Worm (Caenorhabditis elegans) whole organism, mixed stage, embryonic: Measurements from ENCODE around the gene Y57A10C.9.

Source experiments
- blmp-1 ChIP-seq: fragments of 150-350 bp; optimal IDR thresholded peaks from 2 replicates; lab custom pipeline; 2014; ENCODE audit warnings: missing biosample characterization, missing genetic modification characterization
- ceh-43 ChIP-seq: fragments of 200-800 bp; sonication (Bioruptor generic); optimal IDR thresholded peaks from 2 replicates; lab custom pipeline; 2018; ENCODE audit warnings: mild to moderate bottlenecking, missing genetic modification characterization, moderate library complexity, missing compliant biosample characterization
- elt-1 ChIP-seq: sonication (generic microtip); optimal IDR thresholded peaks from 2 replicates; lab custom pipeline; 2017; ENCODE audit warnings: missing genetic modification characterization, mild to moderate bottlenecking, missing compliant biosample characterization, antibody characterized with exemption, moderate library complexity, borderline replicate concordance; ENCODE audit not compliant: insufficient read depth
- flh-1 ChIP-seq: fragments of 200-800 bp; sonication (Bioruptor generic); optimal IDR thresholded peaks from 2 replicates; lab custom pipeline; 2018; ENCODE audit warnings: mild to moderate bottlenecking, missing genetic modification characterization, moderate library complexity, missing compliant biosample characterization
- lin-32 ChIP-seq: fragments of 200-800 bp; sonication (Bioruptor generic); optimal IDR thresholded peaks from 2 replicates; lab custom pipeline; 2018; ENCODE audit warnings: mild to moderate bottlenecking, missing genetic modification characterization, missing compliant biosample characterization
- lsy-2 ChIP-seq: fragments of 150-350 bp; optimal IDR thresholded peaks from 2 replicates; lab custom pipeline; 2014; ENCODE audit warnings: missing biosample characterization, missing genetic modification characterization
- mab-5 ChIP-seq: fragments of 150-350 bp; optimal IDR thresholded peaks from 2 replicates; lab custom pipeline; 2014; ENCODE audit warnings: missing biosample characterization, missing genetic modification characterization
- nhr-237 ChIP-seq: fragments of 150-350 bp; optimal IDR thresholded peaks from 2 replicates; lab custom pipeline; 2014; ENCODE audit warnings: missing biosample characterization, missing genetic modification characterization
- nhr-28 ChIP-seq: fragments of 150-350 bp; optimal IDR thresholded peaks from 2 replicates; lab custom pipeline; 2014; ENCODE audit warnings: missing biosample characterization, missing genetic modification characterization
- snpc-4 ChIP-seq: fragments of 150-350 bp; optimal IDR thresholded peaks from 2 replicates; lab custom pipeline; 2014; ENCODE audit warnings: missing biosample characterization, missing genetic modification characterization
- sptf-1 ChIP-seq: sonication (generic microtip); optimal IDR thresholded peaks from 2 replicates; lab custom pipeline; 2017; ENCODE audit warnings: mild to moderate bottlenecking, missing genetic modification characterization, moderate library complexity, missing compliant biosample characterization
- tbx-8 ChIP-seq: fragments of 200-800 bp; sonication (Bioruptor generic); optimal IDR thresholded peaks from 2 replicates; lab custom pipeline; 2018; ENCODE audit warnings: mild to moderate bottlenecking, missing genetic modification characterization, moderate library complexity, missing compliant biosample characterization
- unc-39 ChIP-seq: fragments of 150-350 bp; optimal IDR thresholded peaks from 2 replicates; lab custom pipeline; 2014; ENCODE audit warnings: missing biosample characterization, missing genetic modification characterization

ce11 chrII:12406394-12406793 lies 31.9 kb downstream of the Y57A10C.9 start, which contains the start of gene sre-30:
- no peak for TF ChIP-seq nhr-237 (tag; lab: Kevin White, UChicago)
- TF ChIP-seq lin-32, result no peak
- no peak for TF ChIP-seq flh-1
- TF ChIP-seq mab-5 (tag; lab: Kevin White, UChicago), result no peak
- TF ChIP-seq sptf-1 (tag; lab: Kevin White, UChicago), result no peak
- TF ChIP-seq nhr-28 (tag; lab: Kevin White, UChicago), result no peak
- TF ChIP-seq ceh-43, result no peak
- no peak for TF ChIP-seq blmp-1 (tag; lab: Kevin White, UChicago)
- TF ChIP-seq unc-39 (tag; lab: Kevin White, UChicago), result no peak
- TF ChIP-seq snpc-4 (tag; lab: Kevin White, UChicago), result no peak
- no peak for TF ChIP-seq elt-1 (tag; lab: Kevin White, UChicago)
- no peak for TF ChIP-seq tbx-8 (GFP tag; lab: Kevin White, UChicago)
- TF ChIP-seq lsy-2 (tag; lab: Kevin White, UChicago), result no peak
